Fruit fly (Drosophila melanogaster): ENCODE measurements around the gene CG42237.
A peak's percentile ranks its signal among the peaks of the same experiment; 100 is the strongest.

CG42237 gene

DNA sequence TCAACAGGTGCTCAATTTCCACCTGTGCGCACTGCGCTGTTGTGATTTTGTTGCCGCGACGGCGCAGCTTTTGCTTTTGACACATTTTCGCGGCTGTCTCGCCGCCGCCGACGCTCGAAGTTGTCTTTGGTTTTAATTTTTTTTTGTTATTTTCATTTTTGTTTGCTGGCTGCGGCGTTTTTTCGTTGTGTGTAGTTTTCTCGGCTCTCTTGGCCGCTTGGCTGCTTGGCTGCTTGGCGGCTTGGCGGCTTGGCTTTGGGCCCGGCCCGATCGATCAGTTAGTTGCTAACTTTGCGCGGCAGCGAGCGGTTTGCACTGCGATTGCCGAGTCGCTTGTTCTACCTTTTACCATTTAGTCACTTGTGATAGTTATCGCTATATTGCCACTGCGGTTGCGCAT, at the start of gene CG42237:
CG42237 (plus strand) TSS at position 271 of the 400 bp plus-strand sequence.
- no peak for TF ChIP-seq CG9948 (tag; optimal IDR thresholded peaks at IDR 0.05)
- no peak for TF ChIP-seq Snoo (tag; optimal IDR thresholded peaks at IDR 0.05)
- peak; percentile 60 for TF ChIP-seq CG13204 (GFP tag; optimal IDR thresholded peaks at IDR 0.05)
- 0 out of 2 replicates have a peak, but pooled peaks have one; percentile 17 for TF ChIP-seq CG32121 (GFP tag; IDR thresholded peaks at IDR 0.05)
- peak; percentile 56; the same call in 2 of the 3 replicates for TF ChIP-seq fd96Ca (GFP tag; IDR thresholded peaks at IDR 0.05)
- TF ChIP-seq CG8159 (tag; optimal IDR thresholded peaks at IDR 0.05), result no peak
- TF ChIP-seq CG10348 (GFP tag; IDR thresholded peaks at IDR 0.05), result no peak
- TF ChIP-seq CG17806 (tag; optimal IDR thresholded peaks at IDR 0.05), result no peak
- TF ChIP-seq Pif1A (GFP tag; optimal IDR thresholded peaks at IDR 0.05), result peak; percentile 14
- peak; percentile 46; the same call in 1 of the 2 replicates for TF ChIP-seq CG12605 (GFP tag; IDR thresholded peaks at IDR 0.05)
- no peak for TF ChIP-seq rn (GFP tag; IDR thresholded peaks at IDR 0.05)
- peak; percentile 12 for TF ChIP-seq CG15710 (tag; optimal IDR thresholded peaks at IDR 0.05)
- TF ChIP-seq Pif1B (GFP tag; optimal IDR thresholded peaks at IDR 0.05), result no peak
- TF ChIP-seq gl (tag; optimal IDR thresholded peaks at IDR 0.05), result no peak
- no peak for TF ChIP-seq EcR (GFP tag; optimal IDR thresholded peaks at IDR 0.05)
- peak; percentile 49 for TF ChIP-seq Ets98B (GFP tag; IDR thresholded peaks at IDR 0.05)
- no peak for TF ChIP-seq CG14655 (GFP tag; optimal IDR thresholded peaks at IDR 0.05)
- TF ChIP-seq CG4496 (GFP tag; IDR thresholded peaks at IDR 0.05), result peak; percentile 68
- TF ChIP-seq D1 (tag; optimal IDR thresholded peaks at IDR 0.05), result no peak
- TF ChIP-seq CG8301 (tag; optimal IDR thresholded peaks at IDR 0.05), result no peak
- no peak for TF ChIP-seq CG34367 (tag; optimal IDR thresholded peaks at IDR 0.05)

dm6 chrX:13087333-13087828, 27.6 kb upstream of the CG42237 start:
- TF ChIP-seq fd96Ca (GFP tag; IDR thresholded peaks at IDR 0.05) (0 out of 3 replicates have a peak, but pooled peaks have one; percentile 33), Pif1B (GFP tag; optimal IDR thresholded peaks at IDR 0.05) (peak; percentile 47), rn (GFP tag; IDR thresholded peaks at IDR 0.05) (no peak), CG8301 (tag; optimal IDR thresholded peaks at IDR 0.05) (peak; percentile 7), CG4496 (GFP tag; IDR thresholded peaks at IDR 0.05) (peak; percentile 47; the same call in 1 of the 3 replicates), CG8159 (tag; optimal IDR thresholded peaks at IDR 0.05) (no peak)

DNA sequence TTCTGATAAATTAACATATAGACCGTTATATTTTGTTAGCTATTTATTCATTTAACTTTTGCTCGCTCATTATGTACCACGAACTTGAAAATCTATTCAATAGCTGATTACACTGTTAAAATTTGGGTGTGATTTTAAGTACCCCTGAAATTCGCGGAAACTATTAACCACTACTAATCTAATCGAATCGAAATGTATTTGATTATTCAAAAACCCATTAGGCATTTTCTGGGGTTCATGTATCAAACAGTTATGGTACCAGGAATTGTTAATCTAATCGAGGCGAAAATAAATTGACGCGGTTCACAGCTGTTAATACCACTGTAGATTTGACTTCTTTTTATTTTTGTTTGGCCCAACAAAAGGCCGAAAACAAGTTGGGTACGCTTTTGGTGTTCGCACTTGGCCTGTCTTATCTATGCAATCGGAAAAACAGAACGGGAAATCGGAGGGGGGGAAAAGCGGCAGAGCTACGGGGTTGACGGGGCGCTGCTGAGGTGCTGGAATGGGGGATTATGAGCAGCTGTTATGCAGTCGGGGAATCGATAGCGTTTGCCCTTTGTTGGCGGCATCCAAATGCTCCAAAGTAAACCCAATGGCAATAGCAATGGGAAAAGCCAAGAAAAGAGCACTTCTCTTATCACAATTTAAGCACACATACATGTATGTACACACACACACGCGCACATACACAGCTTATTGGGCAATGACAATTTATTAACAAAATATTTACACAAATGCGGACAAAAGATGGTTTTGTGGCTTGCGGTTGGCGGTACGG, 26.7 kb upstream of the CG42237 start:
- TF ChIP-seq Pif1B (GFP tag; optimal IDR thresholded peaks at IDR 0.05) (no peak), CG8301 (tag; optimal IDR thresholded peaks at IDR 0.05) (peak; percentile 6), Ets98B (GFP tag; IDR thresholded peaks at IDR 0.05) (no peak; the same call in 1 of the 2 replicates), CG32121 (GFP tag; IDR thresholded peaks at IDR 0.05) (no peak), CG10348 (GFP tag; IDR thresholded peaks at IDR 0.05) (no peak), CG4496 (GFP tag; IDR thresholded peaks at IDR 0.05) (0 out of 3 replicates have a peak, but pooled peaks have one; percentile 12), fd96Ca (GFP tag; IDR thresholded peaks at IDR 0.05) (0 out of 3 replicates have a peak, but pooled peaks have one; percentile 21), CG34367 (tag; optimal IDR thresholded peaks at IDR 0.05) (no peak), gl (tag; optimal IDR thresholded peaks at IDR 0.05) (no peak)

- TF ChIP-seq rn (GFP tag; IDR thresholded peaks at IDR 0.05), result no peak
- no peak for TF ChIP-seq CG32121 (GFP tag; IDR thresholded peaks at IDR 0.05)
- no peak for TF ChIP-seq CG4496 (GFP tag; IDR thresholded peaks at IDR 0.05)
- TF ChIP-seq Snoo (tag; optimal IDR thresholded peaks at IDR 0.05), result no peak
- no peak for TF ChIP-seq CG12605 (GFP tag; IDR thresholded peaks at IDR 0.05)
- no peak for TF ChIP-seq CG34367 (tag; optimal IDR thresholded peaks at IDR 0.05)
These were observed 25.6 kb upstream of the CG42237 start for dm6 chrX:13089375-13089774.

- TF ChIP-seq Pif1A (GFP tag; optimal IDR thresholded peaks at IDR 0.05), result no peak
- no peak for TF ChIP-seq CG13204 (GFP tag; optimal IDR thresholded peaks at IDR 0.05)
- TF ChIP-seq CG8159 (tag; optimal IDR thresholded peaks at IDR 0.05), result peak; percentile 12
- no peak for TF ChIP-seq Ets98B (GFP tag; IDR thresholded peaks at IDR 0.05)
- peak; percentile 30 for TF ChIP-seq CG8301 (tag; optimal IDR thresholded peaks at IDR 0.05)
- TF ChIP-seq fd96Ca (GFP tag; IDR thresholded peaks at IDR 0.05), result 0 out of 3 replicates have a peak, but pooled peaks have one; percentile 13
- TF ChIP-seq D1 (tag; optimal IDR thresholded peaks at IDR 0.05), result no peak
- TF ChIP-seq CG9948 (tag; optimal IDR thresholded peaks at IDR 0.05), result no peak
- TF ChIP-seq EcR (GFP tag; optimal IDR thresholded peaks at IDR 0.05), result no peak
- TF ChIP-seq Pif1B (GFP tag; optimal IDR thresholded peaks at IDR 0.05), result no peak
- TF ChIP-seq rn (GFP tag; IDR thresholded peaks at IDR 0.05), result no peak
- TF ChIP-seq CG17806 (tag; optimal IDR thresholded peaks at IDR 0.05), result no peak
- 0 out of 2 replicates have a peak, but pooled peaks have one; percentile 42 for TF ChIP-seq CG32121 (GFP tag; IDR thresholded peaks at IDR 0.05)
- TF ChIP-seq CG15710 (tag; optimal IDR thresholded peaks at IDR 0.05), result no peak
These were observed 24.8 kb upstream of the CG42237 start, which contains the start of gene hep for dm6 chrX:13089920-13090655. TSS of gene hep (minus strand) at chrX:13090434.
